Worm (Caenorhabditis elegans) whole organism, early embryonic: ENCODE measurements around the gene slc-25A32.

Source experiments
- ama-1 ChIP-seq: fragments of 150-350 bp; optimal IDR thresholded peaks from 2 replicates; lab custom pipeline; 2014
- hmbx-1 ChIP-seq: sonication (generic microtip); optimal IDR thresholded peaks from 2 replicates; lab custom pipeline; 2016; ENCODE audit warnings: mild to moderate bottlenecking, missing genetic modification characterization, missing compliant biosample characterization
- tbx-37 ChIP-seq: fragments of 200-800 bp; sonication (Bioruptor generic); conservative IDR thresholded peaks from 2 replicates; pipeline ENCODE4 v1.3.6; 2022; ENCODE audit warnings: missing genetic modification reagents, missing genetic modification characterization, missing compliant biosample characterization

slc-25A32 gene

DNA sequence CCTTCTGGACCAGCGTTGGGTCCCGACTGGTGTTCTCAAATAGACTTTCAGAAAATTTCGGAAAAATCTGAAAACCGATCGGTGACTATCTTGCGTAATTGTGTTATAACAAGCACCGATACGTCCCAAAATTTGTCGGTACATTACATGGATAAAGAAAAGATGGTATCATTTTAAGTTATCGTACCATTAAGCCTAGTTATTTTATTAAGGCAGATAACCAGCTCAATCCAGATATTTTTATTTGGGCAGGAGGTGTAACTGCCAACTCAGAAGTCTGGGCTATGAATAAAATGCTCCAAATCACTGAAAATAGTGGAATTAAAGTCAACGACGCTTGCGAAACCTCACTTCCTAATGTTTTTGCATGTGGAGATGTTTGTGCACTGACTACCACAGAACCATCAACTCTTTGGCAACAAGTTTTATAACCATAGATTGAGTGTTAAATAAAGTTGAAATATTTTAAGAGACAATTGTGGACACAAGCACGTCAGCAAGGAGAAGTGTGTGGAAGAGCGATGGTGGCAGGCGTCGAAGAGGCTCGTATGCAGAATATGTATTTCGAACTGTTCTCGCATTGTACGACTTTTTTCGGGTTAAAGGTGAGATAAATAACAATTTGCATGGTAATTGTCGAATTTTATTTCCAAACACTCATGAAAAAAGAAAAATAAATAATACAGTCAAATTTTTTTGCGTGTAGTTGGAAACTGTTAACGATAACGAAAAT lies 50.3 kb downstream of the slc-25A32 start:
- TF ChIP-seq hmbx-1 (tag; lab: Kevin White, UChicago) (no peak), tbx-37 (GFP tag; lab: Robert Waterston, UW) (0 out of 2 replicates have a peak, but pooled peaks have one; percentile 29), ama-1 (lab: Kevin White, UChicago) (no peak)
